Fruit fly (Drosophila melanogaster): Measurements from ENCODE around the gene gammaCOP.

The gammaCOP gene

dm6 chr3R:31571885-31572292 is at the start of gene gammaCOP:
Gene gammaCOP (plus strand): TSS chr3R:31572143.
- TF ChIP-seq Dll (optimal IDR thresholded peaks at IDR 0.05) (no peak), pan (optimal IDR thresholded peaks at IDR 0.05) (no peak), psq (optimal IDR thresholded peaks at IDR 0.05) (no peak), EcR (GFP tag; optimal IDR thresholded peaks at IDR 0.05) (no peak), usp (GFP tag; optimal IDR thresholded peaks at IDR 0.05) (no peak)

- no peak for TF ChIP-seq psq (optimal IDR thresholded peaks at IDR 0.05)
- TF ChIP-seq pan (optimal IDR thresholded peaks at IDR 0.05): no peak
These were observed 44.1 kb upstream of the gammaCOP start for dm6 chr3R:31527875-31528274.

dm6 chr3R:31541915-31542314 is 30.0 kb upstream of the gammaCOP start:
- no peak for TF ChIP-seq pan (optimal IDR thresholded peaks at IDR 0.05)
- TF ChIP-seq Dll (optimal IDR thresholded peaks at IDR 0.05): no peak
- TF ChIP-seq psq (optimal IDR thresholded peaks at IDR 0.05): no peak
- no peak for TF ChIP-seq EcR (GFP tag; optimal IDR thresholded peaks at IDR 0.05)
- TF ChIP-seq usp (GFP tag; optimal IDR thresholded peaks at IDR 0.05): no peak
- no peak for TF ChIP-seq CG8478 (optimal IDR thresholded peaks at IDR 0.05)

dm6 chr3R:31542721-31543120 is 29.2 kb upstream of the gammaCOP start, which contains the start of gene nyo:
Gene nyo (plus strand): TSS chr3R:31543032.
- TF ChIP-seq pan (optimal IDR thresholded peaks at IDR 0.05) (no peak), psq (optimal IDR thresholded peaks at IDR 0.05) (no peak), usp (GFP tag; optimal IDR thresholded peaks at IDR 0.05) (no peak), EcR (GFP tag; optimal IDR thresholded peaks at IDR 0.05) (no peak), Dll (optimal IDR thresholded peaks at IDR 0.05) (no peak), CG8478 (optimal IDR thresholded peaks at IDR 0.05) (no peak)

- no peak for TF ChIP-seq usp (GFP tag; optimal IDR thresholded peaks at IDR 0.05)
- TF ChIP-seq CG8478 (optimal IDR thresholded peaks at IDR 0.05): no peak
- TF ChIP-seq pan (optimal IDR thresholded peaks at IDR 0.05): no peak
- no peak for TF ChIP-seq psq (optimal IDR thresholded peaks at IDR 0.05)
- TF ChIP-seq Dll (optimal IDR thresholded peaks at IDR 0.05): no peak
- TF ChIP-seq EcR (GFP tag; optimal IDR thresholded peaks at IDR 0.05): no peak
These were observed 23.0 kb upstream of the gammaCOP start for dm6 chr3R:31548766-31549510.

DNA sequence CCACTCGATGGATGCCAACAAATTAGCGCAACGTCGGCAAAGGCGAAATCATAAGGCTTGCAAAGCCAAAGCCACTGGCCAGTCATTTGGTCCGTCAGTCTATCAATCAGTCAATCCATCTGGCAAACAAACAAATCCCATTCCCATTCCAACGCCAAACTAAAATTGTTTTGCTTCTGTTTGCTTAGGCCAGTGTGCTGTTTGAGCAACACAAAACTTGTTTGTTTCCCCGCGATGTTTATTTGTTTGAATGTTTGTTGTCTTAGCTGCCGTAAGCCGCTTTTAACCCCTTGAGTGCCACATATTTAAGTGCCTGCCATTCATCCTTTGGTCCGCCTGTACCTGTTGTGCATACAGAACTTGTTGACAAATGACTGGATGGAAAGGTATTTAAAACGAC is 21.0 kb upstream of the gammaCOP start:
- TF ChIP-seq CG8478 (optimal IDR thresholded peaks at IDR 0.05) (no peak), psq (optimal IDR thresholded peaks at IDR 0.05) (no peak), Dll (optimal IDR thresholded peaks at IDR 0.05) (no peak), EcR (GFP tag; optimal IDR thresholded peaks at IDR 0.05) (no peak), pan (optimal IDR thresholded peaks at IDR 0.05) (no peak), usp (GFP tag; optimal IDR thresholded peaks at IDR 0.05) (no peak)

DNA sequence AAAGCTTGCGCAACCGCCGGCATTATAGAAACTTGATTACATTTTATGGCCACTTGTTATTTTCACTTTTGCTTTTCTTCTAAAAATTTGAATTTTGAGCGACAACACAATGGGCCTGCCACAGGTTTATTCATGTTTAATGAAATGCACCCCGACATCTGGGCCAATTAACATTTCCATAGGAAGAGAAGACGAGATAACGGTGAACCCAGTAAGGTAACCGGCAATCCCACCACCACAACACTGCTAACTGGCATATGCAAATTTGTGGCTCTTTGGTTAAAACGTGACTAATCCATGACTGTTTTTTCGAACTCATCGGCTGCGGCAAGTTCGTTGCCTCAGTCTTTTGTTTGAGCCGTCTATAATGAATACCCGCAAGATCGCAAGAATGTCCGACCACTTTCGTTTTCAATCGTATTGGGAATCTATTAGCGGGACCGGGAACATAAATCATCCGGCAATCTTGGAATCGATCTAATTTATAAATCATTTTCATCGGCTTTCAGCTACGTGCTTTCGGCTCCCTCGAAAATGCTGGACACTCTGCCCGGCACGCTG is 13.1 kb upstream of the gammaCOP start:
- no peak for TF ChIP-seq usp (GFP tag; optimal IDR thresholded peaks at IDR 0.05)

DNA sequence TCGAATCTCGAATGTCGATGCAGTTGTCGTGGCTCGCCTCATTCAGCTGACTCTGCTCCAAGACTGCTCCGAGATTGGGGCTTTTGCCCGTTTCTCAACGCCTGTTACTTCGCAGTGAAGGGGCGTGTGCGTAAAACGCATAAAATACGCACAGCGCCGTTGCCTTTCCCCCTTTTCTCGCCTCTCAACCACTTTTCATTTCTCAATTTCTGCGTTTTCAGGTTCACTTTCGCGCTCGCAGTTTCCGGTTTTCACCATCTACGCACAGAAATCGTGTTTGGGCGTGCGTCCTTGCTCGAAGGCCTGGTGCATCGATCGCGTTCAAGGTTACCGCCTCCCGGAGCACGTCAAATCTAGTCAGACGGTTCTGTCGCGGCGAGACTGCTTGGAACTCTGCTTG is 12.2 kb upstream of the gammaCOP start:
- TF ChIP-seq CG8478 (optimal IDR thresholded peaks at IDR 0.05): no peak
- TF ChIP-seq Dll (optimal IDR thresholded peaks at IDR 0.05): no peak
- no peak for TF ChIP-seq pan (optimal IDR thresholded peaks at IDR 0.05)
- peak in 1 of 2 experiments; percentile 0 for TF ChIP-seq EcR (GFP tag; optimal IDR thresholded peaks at IDR 0.05)
- no peak for TF ChIP-seq psq (optimal IDR thresholded peaks at IDR 0.05)
- no peak for TF ChIP-seq usp (GFP tag; optimal IDR thresholded peaks at IDR 0.05)

dm6 chr3R:31564164-31564563 is 7.8 kb upstream of the gammaCOP start:
- TF ChIP-seq Dll (optimal IDR thresholded peaks at IDR 0.05) (no peak), CG8478 (optimal IDR thresholded peaks at IDR 0.05) (no peak), usp (GFP tag; optimal IDR thresholded peaks at IDR 0.05) (no peak), EcR (GFP tag; optimal IDR thresholded peaks at IDR 0.05) (no peak), psq (optimal IDR thresholded peaks at IDR 0.05) (no peak), pan (optimal IDR thresholded peaks at IDR 0.05) (no peak)

DNA sequence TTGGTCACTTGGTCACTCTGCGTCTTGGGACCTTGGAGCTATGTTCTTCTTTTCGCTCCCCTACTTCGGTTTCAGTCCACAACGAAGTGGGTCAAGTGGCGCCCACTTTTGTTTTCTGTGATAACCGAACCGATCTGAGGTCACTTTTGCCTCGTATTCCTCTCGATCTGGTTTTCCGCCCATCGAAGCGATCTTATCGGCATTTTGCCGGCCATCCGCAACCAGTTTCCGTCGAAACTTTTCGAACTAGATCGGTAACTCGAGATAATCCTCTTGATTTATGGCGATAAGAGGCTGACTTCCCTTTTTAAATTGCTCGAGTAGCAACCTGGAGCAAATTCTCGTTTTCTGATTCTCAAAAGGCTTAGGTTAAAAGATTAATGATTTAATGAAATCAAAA is 7.4 kb upstream of the gammaCOP start:
- TF ChIP-seq CG8478 (optimal IDR thresholded peaks at IDR 0.05) (no peak), psq (optimal IDR thresholded peaks at IDR 0.05) (no peak), pan (optimal IDR thresholded peaks at IDR 0.05) (no peak), Dll (optimal IDR thresholded peaks at IDR 0.05) (no peak), EcR (GFP tag; optimal IDR thresholded peaks at IDR 0.05) (no peak), usp (GFP tag; optimal IDR thresholded peaks at IDR 0.05) (no peak)

- TF ChIP-seq pan (optimal IDR thresholded peaks at IDR 0.05): no peak
- TF ChIP-seq psq (optimal IDR thresholded peaks at IDR 0.05): no peak
- TF ChIP-seq Dll (optimal IDR thresholded peaks at IDR 0.05): no peak
- no peak for TF ChIP-seq EcR (GFP tag; optimal IDR thresholded peaks at IDR 0.05)
- no peak for TF ChIP-seq CG8478 (optimal IDR thresholded peaks at IDR 0.05)
- no peak for TF ChIP-seq usp (GFP tag; optimal IDR thresholded peaks at IDR 0.05)
These were observed 6.2 kb upstream of the gammaCOP start for dm6 chr3R:31565738-31566137.

- TF ChIP-seq CG8478 (optimal IDR thresholded peaks at IDR 0.05): no peak
- no peak for TF ChIP-seq Dll (optimal IDR thresholded peaks at IDR 0.05)
- TF ChIP-seq pan (optimal IDR thresholded peaks at IDR 0.05): no peak
- TF ChIP-seq psq (optimal IDR thresholded peaks at IDR 0.05): no peak
- no peak for TF ChIP-seq usp (GFP tag; optimal IDR thresholded peaks at IDR 0.05)
- no peak for TF ChIP-seq EcR (GFP tag; optimal IDR thresholded peaks at IDR 0.05)
These were observed 5.2 kb upstream of the gammaCOP start for dm6 chr3R:31566738-31567137.

DNA sequence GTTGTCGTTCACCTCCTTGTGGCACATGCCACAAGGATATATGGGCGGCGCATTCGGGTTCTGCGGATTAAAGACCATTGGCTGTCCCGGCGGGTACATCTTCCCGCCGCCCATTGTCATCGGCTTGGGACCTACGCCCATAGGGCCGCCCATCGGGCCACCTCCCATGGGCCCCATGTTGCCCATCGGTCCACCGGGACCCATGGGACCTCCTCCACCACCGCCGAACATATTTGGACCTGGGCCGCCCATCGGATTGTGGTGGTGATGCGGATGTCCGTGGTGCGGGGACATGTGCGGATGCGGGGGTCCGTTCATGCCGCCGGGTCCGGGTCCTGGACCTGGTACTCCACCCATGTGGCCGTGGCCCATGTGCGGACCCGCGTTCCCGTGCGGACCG is 5.4 kb downstream of the gammaCOP start:
- TF ChIP-seq usp (GFP tag; optimal IDR thresholded peaks at IDR 0.05): no peak
- no peak for TF ChIP-seq EcR (GFP tag; optimal IDR thresholded peaks at IDR 0.05)
- TF ChIP-seq CG8478 (optimal IDR thresholded peaks at IDR 0.05): no peak
- no peak for TF ChIP-seq pan (optimal IDR thresholded peaks at IDR 0.05)
- no peak for TF ChIP-seq psq (optimal IDR thresholded peaks at IDR 0.05)
- TF ChIP-seq Dll (optimal IDR thresholded peaks at IDR 0.05): no peak

Measured in whole organism.